Worm (Caenorhabditis elegans) whole organism, mixed stage, embryonic: ENCODE results near the gene D1014.2.

Experiments used
- lsy-2 ChIP-seq: fragments of 150-350 bp; optimal IDR thresholded peaks from 2 replicates; lab custom pipeline; 2014; ENCODE audit warnings: missing biosample characterization, missing genetic modification characterization
- unc-39 ChIP-seq: fragments of 150-350 bp; optimal IDR thresholded peaks from 2 replicates; lab custom pipeline; 2014; ENCODE audit warnings: missing biosample characterization, missing genetic modification characterization

ce11 chrV:8177349-8177748 lies 33.6 kb downstream of the D1014.2 start, which contains the start of gene F20D6.9:
- TF ChIP-seq unc-39 (no peak), lsy-2 (tag; lab: Kevin White, UChicago) (no peak)
